Worm (Caenorhabditis elegans): ENCODE data around the gene ZK455.5.

- TF ChIP-seq ets-7 (tag; optimal IDR thresholded peaks at IDR 0.05) = no peak
- TF ChIP-seq hmbx-1 (tag; optimal IDR thresholded peaks at IDR 0.05) = no peak
- no peak for TF ChIP-seq ama-1 (optimal IDR thresholded peaks at IDR 0.05)
- TF ChIP-seq ceh-13 (GFP tag; optimal IDR thresholded peaks at IDR 0.05) = no peak
These were observed 11.3 kb downstream of the ZK455.5 start, which contains the start of gene F08G12.11 for ce11 chrX:11315392-11315791.

Measured in whole organism, early embryonic.